Worm (Caenorhabditis elegans) whole organism, L1 larva: ENCODE measurements around the gene srx-16.

Experiments used
- nhr-71 ChIP-seq: sonication (generic microtip); optimal IDR thresholded peaks from 2 replicates; lab custom pipeline; 2016; ENCODE audit warnings: mild to moderate bottlenecking, missing genetic modification characterization, moderate library complexity, missing compliant biosample characterization
- nhr-85 ChIP-seq: sonication (generic microtip); peaks from one replicate; lab custom pipeline; 2016; ENCODE audit warnings: missing genetic modification characterization, inconsistent platforms, missing compliant biosample characterization

DNA sequence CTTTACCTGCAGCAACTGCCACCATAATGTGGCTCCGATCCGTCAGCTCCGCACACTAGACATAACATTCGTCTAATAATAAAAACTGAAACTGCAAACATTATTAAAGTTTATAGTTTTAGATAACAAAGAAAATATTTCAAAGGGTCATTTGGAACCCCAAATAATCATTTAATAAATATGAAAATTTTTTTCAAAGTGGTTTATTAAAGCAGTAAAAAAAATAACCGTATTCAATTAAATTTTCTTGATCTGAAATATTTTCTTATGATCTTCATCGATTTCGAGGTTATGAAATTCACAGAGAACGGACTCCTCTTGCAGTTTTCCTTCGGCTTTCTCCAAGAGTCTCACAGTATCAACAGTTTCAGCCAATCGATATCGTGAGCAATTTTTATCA, 9.8 kb downstream of the srx-16 start, which contains the start of gene nhr-163:
- TF ChIP-seq nhr-85 (tag; lab: Kevin White, UChicago) (no peak), nhr-71 (tag; lab: Kevin White, UChicago) (no peak)
